Fruit fly (Drosophila melanogaster): ENCODE data around the gene CG10336.

CG10336 gene

DNA sequence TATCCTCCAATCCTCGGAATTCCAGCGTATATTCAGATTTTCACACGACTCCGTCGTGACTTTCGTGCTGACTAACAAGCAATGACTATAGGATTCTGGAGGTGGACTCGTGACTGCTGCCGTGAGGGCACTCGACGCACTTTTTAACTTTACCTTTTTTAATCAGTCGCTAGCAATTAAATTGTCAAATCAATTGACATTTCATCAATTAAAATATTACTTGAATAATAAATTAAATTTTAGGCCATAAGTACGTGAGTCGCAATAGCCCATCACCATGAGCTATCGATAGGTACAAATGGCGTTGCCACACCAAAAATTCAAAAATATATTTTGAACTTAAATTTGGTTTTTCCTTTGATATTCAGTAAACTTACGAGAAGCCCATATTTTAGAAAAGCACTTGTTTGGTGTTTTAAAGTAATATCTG lies 16.3 kb downstream of the CG10336 start, which contains the start of gene Jwa (continued):
- TF ChIP-seq usp (GFP tag; optimal IDR thresholded peaks at IDR 0.05) (no peak), bsh (GFP tag; optimal IDR thresholded peaks at IDR 0.05) (peak; percentile 38 to 96), Doc3 (GFP tag; IDR thresholded peaks at IDR 0.05; ENCODE audit: partially characterized antibody) (peak; percentile 100), eyg (GFP tag; optimal IDR thresholded peaks at IDR 0.05) (peak; percentile 73), CG2712 (tag; optimal IDR thresholded peaks at IDR 0.05) (peak; percentile 88), CG17802 (tag; optimal IDR thresholded peaks at IDR 0.05) (peak; percentile 47), ranshi (GFP tag; IDR thresholded peaks at IDR 0.05) (peak; percentile 91), Doc2 (GFP tag; IDR thresholded peaks at IDR 0.05) (peak; percentile 51; the same call in 1 of the 2 replicates), CG13123 (GFP tag; optimal IDR thresholded peaks at IDR 0.05) (peak; percentile 86), pan (optimal IDR thresholded peaks at IDR 0.05) (no peak), pan (GFP tag; optimal IDR thresholded peaks at IDR 0.05 in 1 of 2, IDR thresholded peaks at IDR 0.05 in 1 of 2) (peak in 1 of 2 experiments; percentile 87), CG15514 (GFP tag; optimal IDR thresholded peaks at IDR 0.05) (peak; percentile 78), amos (GFP tag; IDR thresholded peaks at IDR 0.05; ENCODE audit: partially characterized antibody) (peak; percentile 97), CG15479 (GFP tag; optimal IDR thresholded peaks at IDR 0.05) (no peak), ham (GFP tag; IDR thresholded peaks at IDR 0.05) (peak; percentile 88), jing (GFP tag; optimal IDR thresholded peaks at IDR 0.05) (peak; percentile 68), CG31388 (GFP tag; optimal IDR thresholded peaks at IDR 0.05) (peak; percentile 68), CG18476 (GFP tag; optimal IDR thresholded peaks at IDR 0.05) (peak; percentile 79), da (GFP tag; optimal IDR thresholded peaks at IDR 0.05) (peak; percentile 58), CG6272 (GFP tag; IDR thresholded peaks at IDR 0.05) (peak; percentile 96), twi (tag; optimal IDR thresholded peaks at IDR 0.05) (peak; percentile 69), CG6175 (GFP tag; IDR thresholded peaks at IDR 0.05) (peak; percentile 70; the same call in 2 of the 3 replicates), CG8478 (optimal IDR thresholded peaks at IDR 0.05) (no peak), Nf-YC (tag; optimal IDR thresholded peaks at IDR 0.05) (peak; percentile 74), Bgb (GFP tag; IDR thresholded peaks at IDR 0.05; ENCODE audit: partially characterized antibody) (peak; percentile 98), seq (GFP tag; IDR thresholded peaks at IDR 0.05) (peak; percentile 83), lilli (GFP tag; optimal IDR thresholded peaks at IDR 0.05) (peak; percentile 97), abd-A (tag; optimal IDR thresholded peaks at IDR 0.05) (no peak), HmgZ (tag; optimal IDR thresholded peaks at IDR 0.05) (peak; percentile 97), MBD-R2 (GFP tag; IDR thresholded peaks at IDR 0.05) (peak; percentile 94), Optix (GFP tag; IDR thresholded peaks at IDR 0.05) (peak; percentile 98), CG9817 (tag; optimal IDR thresholded peaks at IDR 0.05) (peak; percentile 94), CG31224 (GFP tag; IDR thresholded peaks at IDR 0.05) (peak; percentile 86), MTF-1 (GFP tag; optimal IDR thresholded peaks at IDR 0.05; ENCODE audit: borderline replicate concordance) (no peak), emc (GFP tag; optimal IDR thresholded peaks at IDR 0.05) (peak; percentile 62), CG18262 (tag; optimal IDR thresholded peaks at IDR 0.05) (peak; percentile 81), ara (GFP tag; IDR thresholded peaks at IDR 0.05) (peak; percentile 84), CG7556 (GFP tag; optimal IDR thresholded peaks at IDR 0.05) (peak; percentile 91), Hr3 (GFP tag; optimal IDR thresholded peaks at IDR 0.05) (peak; percentile 98), her (GFP tag; optimal IDR thresholded peaks at IDR 0.05) (peak; percentile 61), CG3995 (GFP tag; optimal IDR thresholded peaks at IDR 0.05) (peak; percentile 67), sna (GFP tag; IDR thresholded peaks at IDR 0.05; ENCODE audit: partially characterized antibody) (peak; percentile 100), CG30020 (tag; optimal IDR thresholded peaks at IDR 0.05) (peak; percentile 85), stc (GFP tag; IDR thresholded peaks at IDR 0.05) (peak; percentile 78), HLH54F (GFP tag; optimal IDR thresholded peaks at IDR 0.05) (peak; percentile 96), CG3726 (GFP tag; IDR thresholded peaks at IDR 0.05) (peak; percentile 90), E2f1 (GFP tag; IDR thresholded peaks at IDR 0.05) (peak; percentile 82), peb (GFP tag; IDR thresholded peaks at IDR 0.05) (peak; percentile 89), CG15073 (GFP tag; optimal IDR thresholded peaks at IDR 0.05) (peak; percentile 80), br (optimal IDR thresholded peaks at IDR 0.05) (no peak), tll (GFP tag; optimal IDR thresholded peaks at IDR 0.05) (peak in 1 of 2 experiments; percentile 65)
